Worm (Caenorhabditis elegans) whole organism, mixed stage, embryonic: ENCODE measurements around the gene C17H11.5.

Source experiments
- M03D4.4 ChIP-seq: sonication (generic microtip); optimal IDR thresholded peaks from 2 replicates; lab custom pipeline; 2017; ENCODE audit warnings: mild to moderate bottlenecking, missing genetic modification characterization, missing compliant biosample characterization
- drap-1 ChIP-seq: fragments of 200-800 bp; sonication (Bioruptor generic); optimal IDR thresholded peaks from 3 replicates; lab custom pipeline; 2018; ENCODE audit warnings: mild to moderate bottlenecking, missing genetic modification characterization, missing compliant biosample characterization
- lin-13 ChIP-seq: fragments of 150-350 bp; optimal IDR thresholded peaks from 2 replicates; lab custom pipeline; 2014; ENCODE audit warnings: missing biosample characterization, missing genetic modification characterization
- mab-5 ChIP-seq: fragments of 150-350 bp; optimal IDR thresholded peaks from 2 replicates; lab custom pipeline; 2014; ENCODE audit warnings: missing biosample characterization, missing genetic modification characterization
- mep-1 ChIP-seq: fragments of 150-350 bp; optimal IDR thresholded peaks from 2 replicates; lab custom pipeline; 2017; ENCODE audit warnings: missing biosample characterization, missing genetic modification reagents, missing genetic modification characterization, inconsistent platforms
- mls-2 ChIP-seq: sonication (generic microtip); optimal IDR thresholded peaks from 2 replicates; lab custom pipeline; 2016; ENCODE audit warnings: mild to moderate bottlenecking, missing genetic modification characterization, moderate library complexity, missing compliant biosample characterization
- nhr-12 ChIP-seq: fragments of 150-350 bp; optimal IDR thresholded peaks from 2 replicates; lab custom pipeline; 2014; ENCODE audit warnings: missing biosample characterization, missing genetic modification characterization
- nhr-237 ChIP-seq: fragments of 150-350 bp; optimal IDR thresholded peaks from 2 replicates; lab custom pipeline; 2014; ENCODE audit warnings: missing biosample characterization, missing genetic modification characterization
- pha-4 ChIP-seq: fragments of 150-350 bp; optimal IDR thresholded peaks from 2 replicates; lab custom pipeline; 2018; ENCODE audit warnings: missing biosample characterization, missing genetic modification reagents, missing genetic modification characterization
- unc-39 ChIP-seq: fragments of 150-350 bp; optimal IDR thresholded peaks from 2 replicates; lab custom pipeline; 2014; ENCODE audit warnings: missing biosample characterization, missing genetic modification characterization
- zip-8 ChIP-seq: fragments of 150-350 bp; optimal IDR thresholded peaks from 2 replicates; lab custom pipeline; 2014; ENCODE audit warnings: missing biosample characterization, missing genetic modification characterization

ce11 chrX:8150621-8151020 lies 34.3 kb downstream of the C17H11.5 start, which contains the start of gene F22F1.2:
- no peak for TF ChIP-seq mep-1 (tag; lab: Kevin White, UChicago)
- TF ChIP-seq pha-4 (tag; lab: Kevin White, UChicago) = no peak
- TF ChIP-seq mab-5 (tag; lab: Kevin White, UChicago) = no peak
- TF ChIP-seq nhr-12 (tag; lab: Kevin White, UChicago) = no peak
- TF ChIP-seq zip-8 (tag; lab: Kevin White, UChicago) = no peak
- TF ChIP-seq mls-2 (tag; lab: Kevin White, UChicago) = no peak
- TF ChIP-seq lin-13 (tag; lab: Kevin White, UChicago) = no peak
- no peak for TF ChIP-seq nhr-237 (tag; lab: Kevin White, UChicago)
- TF ChIP-seq M03D4.4 (tag; lab: Kevin White, UChicago) = no peak
- TF ChIP-seq unc-39 = no peak
- TF ChIP-seq drap-1 (GFP tag; lab: Kevin White, UChicago) = no peak
